Worm (Caenorhabditis elegans): ENCODE measurements around the gene npp-20.
A peak's percentile ranks its signal among the peaks of the same experiment; 100 is the strongest.

npp-20 gene

DNA sequence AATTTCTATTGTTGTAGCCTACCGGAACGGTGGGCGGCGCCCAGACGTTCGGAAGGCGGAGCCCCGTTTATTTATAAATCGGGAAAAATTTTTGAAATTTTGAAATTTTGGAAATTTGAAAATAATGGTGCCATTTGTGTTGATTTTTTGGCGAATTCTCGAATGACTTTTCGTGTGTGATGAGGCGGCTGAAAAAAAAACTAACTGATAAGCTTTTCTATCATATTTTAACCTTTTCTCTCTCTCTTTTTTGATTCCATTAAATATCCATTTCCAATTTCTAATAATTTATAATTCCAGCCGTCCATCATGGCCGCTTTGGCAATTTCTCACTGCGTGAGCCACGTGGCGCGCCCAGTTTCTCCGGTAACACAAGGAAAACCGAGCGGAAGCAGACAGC, 39.0 kb downstream of the npp-20 start, which contains the start of gene nadk-1:
TSS of gene nadk-1 (plus strand) at position 301 of the 400 bp plus-strand sequence.
- TF ChIP-seq nhr-10 (tag; optimal IDR thresholded peaks at IDR 0.05) (no peak), set-16 (GFP tag; IDR thresholded peaks at IDR 0.05) (0 out of 2 replicates have a peak, but pooled peaks have one; percentile 30), Y48G9A.11 (GFP tag; IDR thresholded peaks at IDR 0.05) (no peak), aha-1 (tag) (peak; percentile 16), mep-1 (tag; optimal IDR thresholded peaks at IDR 0.05) (peak; percentile 10), pha-4 (GFP tag; IDR thresholded peaks at IDR 0.05) (0 out of 2 replicates have a peak, but pooled peaks have one; percentile 3), pha-4 (tag; optimal IDR thresholded peaks at IDR 0.05) (no peak), madf-9 (GFP tag; conservative IDR thresholded peaks at IDR 0.05) (0 out of 2 replicates have a peak, but pooled peaks have one; percentile 3), dve-1 (tag; optimal IDR thresholded peaks at IDR 0.05; ENCODE audit: insufficient read depth) (no peak), lin-15B (tag; optimal IDR thresholded peaks at IDR 0.05) (no peak)

DNA sequence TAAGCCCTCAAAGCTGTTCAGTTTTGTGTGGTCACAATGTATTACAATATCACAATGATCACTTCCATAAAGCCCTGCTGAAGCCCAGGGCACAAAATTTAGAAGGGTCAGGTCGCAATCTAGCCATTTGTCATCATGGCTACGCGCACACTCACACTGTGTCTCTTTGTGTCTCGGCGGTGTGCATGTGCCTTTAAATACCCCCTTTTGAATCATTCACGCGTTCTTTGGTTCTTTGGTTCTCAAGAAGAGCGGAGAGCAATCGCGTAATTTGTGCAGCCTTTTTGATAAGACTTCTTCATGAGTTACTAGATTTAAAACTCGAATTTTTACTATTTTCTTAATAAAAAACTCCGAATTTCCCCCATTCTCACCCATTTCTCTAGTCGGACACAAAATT, 40.8 kb downstream of the npp-20 start:
- no peak for TF ChIP-seq F44E2.7 (GFP tag; IDR thresholded peaks at IDR 0.05)
- peak; percentile 29 for TF ChIP-seq mes-2 (tag; optimal IDR thresholded peaks at IDR 0.05; ENCODE audit: poor library complexity, severe bottlenecking)
- TF ChIP-seq nhr-42 (GFP tag; IDR thresholded peaks at IDR 0.05), result no peak
- TF ChIP-seq pqm-1 (tag; optimal IDR thresholded peaks at IDR 0.05), result peak; percentile 65
- TF ChIP-seq ctbp-1 (GFP tag; IDR thresholded peaks at IDR 0.05), result no peak
- peak; percentile 21 for TF ChIP-seq mep-1 (tag; optimal IDR thresholded peaks at IDR 0.05)
- no peak for TF ChIP-seq ceh-82 (tag; optimal IDR thresholded peaks at IDR 0.05)
- no peak for TF ChIP-seq daf-16 (GFP tag; optimal IDR thresholded peaks at IDR 0.05)
- TF ChIP-seq daf-16 (tag; optimal IDR thresholded peaks at IDR 0.05), result peak; percentile 56
- TF ChIP-seq dve-1 (tag; optimal IDR thresholded peaks at IDR 0.05; ENCODE audit: insufficient read depth), result peak; percentile 71
- peak; percentile 73 for TF ChIP-seq hlh-30 (tag; optimal IDR thresholded peaks at IDR 0.05; ENCODE audit: insufficient read depth)
- peak; percentile 60 for TF ChIP-seq mxl-2 (GFP tag; conservative IDR thresholded peaks at IDR 0.05)
- peak; percentile 31; the same call in 1 of the 2 replicates for TF ChIP-seq lin-38 (GFP tag; IDR thresholded peaks at IDR 0.05)
- TF ChIP-seq nhr-28 (tag; optimal IDR thresholded peaks at IDR 0.05), result peak; percentile 87
- TF ChIP-seq mdl-1 (tag; optimal IDR thresholded peaks at IDR 0.05), result peak in 1 of 2 experiments; percentile 41
- TF ChIP-seq nhr-6 (tag; optimal IDR thresholded peaks at IDR 0.05), result peak; percentile 73
- peak; percentile 78 for TF ChIP-seq hlh-11 (tag; optimal IDR thresholded peaks at IDR 0.05)
- 0 out of 2 replicates have a peak, but pooled peaks have one; percentile 16 for TF ChIP-seq php-3 (GFP tag; IDR thresholded peaks at IDR 0.05)
- no peak for TF ChIP-seq ztf-11 (tag; optimal IDR thresholded peaks at IDR 0.05)
- TF ChIP-seq dmd-9 (GFP tag; IDR thresholded peaks at IDR 0.05), result no peak
- TF ChIP-seq fkh-10 (GFP tag; optimal IDR thresholded peaks at IDR 0.05), result no peak
- no peak for TF ChIP-seq dpl-1 (GFP tag; optimal IDR thresholded peaks at IDR 0.05)
- peak; percentile 56 for TF ChIP-seq mxl-3 (GFP tag; optimal IDR thresholded peaks at IDR 0.05)
- TF ChIP-seq ceh-20 (GFP tag; IDR thresholded peaks at IDR 0.05), result no peak
- TF ChIP-seq arid-1 (GFP tag; conservative IDR thresholded peaks at IDR 0.05), result 0 out of 2 replicates have a peak, but pooled peaks have one; percentile 35
- TF ChIP-seq F26F4.8 (GFP tag; conservative IDR thresholded peaks at IDR 0.05), result no peak
- TF ChIP-seq F49E8.2 (tag; optimal IDR thresholded peaks at IDR 0.05; ENCODE audit: borderline replicate concordance), result no peak
- TF ChIP-seq dmd-6 (GFP tag; IDR thresholded peaks at IDR 0.05), result peak; percentile 77
- peak; percentile 26 for TF ChIP-seq nhr-77 (tag; optimal IDR thresholded peaks at IDR 0.05)
- 0 out of 2 replicates have a peak, but pooled peaks have one; percentile 43 for TF ChIP-seq egl-43 (GFP tag; IDR thresholded peaks at IDR 0.05)

DNA sequence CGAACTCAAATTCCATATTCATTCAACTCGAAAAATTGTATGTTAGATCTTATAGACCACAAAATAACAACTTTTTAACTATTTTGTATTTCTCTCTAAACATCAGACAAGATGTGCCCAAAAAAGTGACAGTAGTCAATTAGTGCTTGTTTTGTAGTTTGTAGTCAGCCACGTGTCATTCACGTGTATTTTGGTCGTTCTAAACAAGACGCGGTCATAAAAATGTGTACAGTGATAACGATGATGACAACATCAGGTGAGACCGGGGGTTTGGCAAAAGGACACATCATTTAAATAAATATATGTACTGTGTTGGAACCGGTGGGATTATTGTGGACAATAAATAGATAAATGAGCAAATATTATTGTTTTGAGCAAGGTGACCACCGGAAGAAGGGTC, 41.6 kb downstream of the npp-20 start:
- TF ChIP-seq mdt-29 (GFP tag; IDR thresholded peaks at IDR 0.05), result no peak
- TF ChIP-seq dmd-8 (GFP tag; IDR thresholded peaks at IDR 0.05), result no peak
- peak; percentile 17 for TF ChIP-seq pqm-1 (tag; optimal IDR thresholded peaks at IDR 0.05)
- TF ChIP-seq jun-1 (tag; optimal IDR thresholded peaks at IDR 0.05), result no peak
- TF ChIP-seq ZK337.2 (GFP tag; IDR thresholded peaks at IDR 0.05), result no peak
- TF ChIP-seq cey-2 (tag; optimal IDR thresholded peaks at IDR 0.05; ENCODE audit: borderline replicate concordance, insufficient read depth), result peak; percentile 2
- TF ChIP-seq dve-1 (tag; optimal IDR thresholded peaks at IDR 0.05; ENCODE audit: insufficient read depth), result peak; percentile 92
- no peak for TF ChIP-seq F44E2.7 (GFP tag; IDR thresholded peaks at IDR 0.05)
- TF ChIP-seq egl-43 (GFP tag; IDR thresholded peaks at IDR 0.05), result no peak
- TF ChIP-seq nhr-77 (tag; optimal IDR thresholded peaks at IDR 0.05), result peak; percentile 29
- TF ChIP-seq mep-1 (tag; optimal IDR thresholded peaks at IDR 0.05), result peak; percentile 56
- TF ChIP-seq ctbp-1 (GFP tag; IDR thresholded peaks at IDR 0.05), result no peak
- TF ChIP-seq Y75B8A.6 (GFP tag; IDR thresholded peaks at IDR 0.05), result no peak
- peak; percentile 98 for TF ChIP-seq nhr-28 (tag; optimal IDR thresholded peaks at IDR 0.05)
- no peak for TF ChIP-seq ztf-11 (tag; optimal IDR thresholded peaks at IDR 0.05)
- peak; percentile 28 for TF ChIP-seq nhr-6 (tag; optimal IDR thresholded peaks at IDR 0.05)
- TF ChIP-seq ama-1 (optimal IDR thresholded peaks at IDR 0.05), result no peak
- no peak for TF ChIP-seq F26F4.8 (GFP tag; conservative IDR thresholded peaks at IDR 0.05)
- no peak for TF ChIP-seq zag-1 (tag; optimal IDR thresholded peaks at IDR 0.05)
- no peak for TF ChIP-seq zip-11 (GFP tag; IDR thresholded peaks at IDR 0.05)

Data from whole organism, L4 larva.